Fruit fly (Drosophila melanogaster) S2 (cell line): ENCODE measurements around the gene CG44261.

ENCODE experiments used
- CG8478 ChIP-seq: fragments of >200 bp; optimal IDR thresholded peaks from 2 replicates; lab custom pipeline; 2018
- CTCF ChIP-seq, 2 experiments: fragments of >200 bp; optimal IDR thresholded peaks; 2 replicates each; lab custom pipeline; 2018

DNA sequence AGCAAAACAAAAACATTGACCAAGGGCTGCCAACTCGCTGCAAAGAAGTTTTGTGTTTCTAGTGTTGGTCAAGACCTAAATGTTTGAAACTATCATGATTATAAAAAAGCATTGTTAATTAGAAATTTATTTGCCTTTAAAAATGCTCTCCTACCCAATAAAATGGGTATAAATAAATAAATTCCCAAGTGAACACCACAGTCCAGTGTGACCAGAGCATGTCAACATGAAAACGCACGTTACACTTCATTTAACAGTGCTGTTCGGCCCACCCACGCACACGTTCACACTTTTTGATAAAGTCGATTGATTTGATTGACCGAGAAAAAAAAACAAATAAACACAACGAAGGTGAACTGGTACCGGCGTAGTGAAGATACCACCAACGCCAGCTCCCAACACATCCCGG lies 3.9 kb downstream of the CG44261 start, which contains the start of the genes CG9356, BBIP1 and CG8135:
- TF ChIP-seq CTCF (optimal IDR thresholded peaks at IDR 0.05; lab: Kevin White, UChicago) (no peak), CG8478 (lab: Kevin White, UChicago) (no peak)
